Worm (Caenorhabditis elegans) whole organism, L1 larva: ENCODE measurements around the gene nlp-11.

Source experiments
- Y116A8C.19 ChIP-seq: sonication (generic microtip); optimal IDR thresholded peaks from 2 replicates; lab custom pipeline; 2016; ENCODE audit warnings: missing compliant biosample characterization, missing genetic modification characterization, borderline replicate concordance
- ama-1 ChIP-seq: fragments of 150-350 bp; optimal IDR thresholded peaks from 2 replicates; lab custom pipeline; 2014
- ces-1 ChIP-seq: fragments of 150-350 bp; optimal IDR thresholded peaks from 2 replicates; lab custom pipeline; 2014; ENCODE audit warnings: missing biosample characterization, missing genetic modification reagents, missing genetic modification characterization
- elt-2 ChIP-seq: sonication (generic microtip); optimal IDR thresholded peaks from 2 replicates; lab custom pipeline; 2016; ENCODE audit warnings: missing genetic modification characterization, mild to moderate bottlenecking, inconsistent platforms, missing compliant biosample characterization, missing genetic modification reagents
- elt-3 ChIP-seq, 6 experiments: fragments of 150-350 bp in 1 of 6; sonication (generic microtip); optimal IDR thresholded peaks; 2 replicates each; lab custom pipeline; 2017 to 2018; ENCODE audit warnings: missing biosample characterization in 6 of 6, missing genetic modification characterization in 6 of 6, inconsistent platforms in 1 of 6
- lin-13 ChIP-seq: fragments of 150-350 bp; optimal IDR thresholded peaks from 2 replicates; lab custom pipeline; 2014; ENCODE audit warnings: missing biosample characterization, missing genetic modification reagents, missing genetic modification characterization
- lin-14 ChIP-seq: fragments of 200-800 bp; sonication (Bioruptor generic); optimal IDR thresholded peaks from 2 replicates; lab custom pipeline; 2018; ENCODE audit warnings: mild to moderate bottlenecking, missing genetic modification characterization, moderate library complexity, missing compliant biosample characterization
- lin-35 ChIP-seq, 2 experiments: fragments of 150-350 bp; optimal IDR thresholded peaks; 2 replicates each; lab custom pipeline; 2014; ENCODE audit warnings: missing biosample characterization in 2 of 2, missing genetic modification characterization in 2 of 2, missing genetic modification reagents in 2 of 2
- nhr-11 ChIP-seq: fragments of 150-350 bp; optimal IDR thresholded peaks from 2 replicates; lab custom pipeline; 2014; ENCODE audit warnings: missing biosample characterization, missing genetic modification characterization
- nhr-76 ChIP-seq: sonication (generic microtip); optimal IDR thresholded peaks from 2 replicates; lab custom pipeline; 2017; ENCODE audit warnings: missing biosample characterization, missing genetic modification characterization
- nhr-85 ChIP-seq: sonication (generic microtip); peaks from one replicate; lab custom pipeline; 2016; ENCODE audit warnings: missing genetic modification characterization, inconsistent platforms, missing compliant biosample characterization
- swsn-7 ChIP-seq: sonication (generic microtip); optimal IDR thresholded peaks from 2 replicates; lab custom pipeline; 2016; ENCODE audit warnings: missing genetic modification characterization, missing compliant biosample characterization
- zag-1 ChIP-seq: fragments of 150-350 bp; optimal IDR thresholded peaks from 2 replicates; lab custom pipeline; 2014; ENCODE audit warnings: missing biosample characterization, missing genetic modification characterization
- ztf-4 ChIP-seq: fragments of 150-350 bp; optimal IDR thresholded peaks from 2 replicates; lab custom pipeline; 2014; ENCODE audit warnings: missing biosample characterization, missing genetic modification characterization

DNA sequence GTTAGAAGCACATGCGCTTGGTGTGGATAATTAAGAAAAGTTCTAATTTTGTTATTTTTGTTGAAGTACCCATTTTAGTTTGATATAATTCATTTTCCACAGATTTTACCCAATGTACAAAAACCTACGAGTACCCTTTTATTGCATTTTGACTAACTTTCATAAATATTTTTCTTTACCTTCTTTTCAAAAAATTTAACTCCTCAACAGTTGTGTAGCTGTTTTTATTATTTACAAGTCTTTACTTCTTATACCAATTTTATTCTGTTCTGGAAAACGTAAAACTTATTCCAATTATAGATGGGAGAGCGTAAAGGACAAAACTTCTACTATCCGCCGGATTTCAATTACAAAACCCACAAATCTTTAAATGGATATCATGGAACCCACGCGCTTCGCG, 42.5 kb downstream of the nlp-11 start, which contains the start of gene ZK1307.9:
- TF ChIP-seq ces-1 (GFP tag; lab: Kevin White, UChicago) (no peak), zag-1 (tag; lab: Kevin White, UChicago) (no peak), elt-3 (tag; optimal IDR thresholded peaks at IDR 0.05; lab: Kevin White, UChicago) (no peak), ztf-4 (tag; lab: Kevin White, UChicago) (no peak), lin-14 (GFP tag; lab: Kevin White, UChicago) (no peak), ama-1 (lab: Kevin White, UChicago) (no peak), lin-35 (GFP tag; optimal IDR thresholded peaks at IDR 0.05; lab: Kevin White, UChicago) (no peak), elt-2 (no peak), nhr-76 (no peak), nhr-85 (tag; lab: Kevin White, UChicago) (no peak), nhr-11 (tag; lab: Kevin White, UChicago) (no peak), Y116A8C.19 (tag; lab: Kevin White, UChicago) (no peak), swsn-7 (tag; lab: Kevin White, UChicago) (no peak), lin-13 (no peak)
